Fruit fly (Drosophila melanogaster): ENCODE measurements around the gene Apc2.

The Apc2 gene

DNA sequence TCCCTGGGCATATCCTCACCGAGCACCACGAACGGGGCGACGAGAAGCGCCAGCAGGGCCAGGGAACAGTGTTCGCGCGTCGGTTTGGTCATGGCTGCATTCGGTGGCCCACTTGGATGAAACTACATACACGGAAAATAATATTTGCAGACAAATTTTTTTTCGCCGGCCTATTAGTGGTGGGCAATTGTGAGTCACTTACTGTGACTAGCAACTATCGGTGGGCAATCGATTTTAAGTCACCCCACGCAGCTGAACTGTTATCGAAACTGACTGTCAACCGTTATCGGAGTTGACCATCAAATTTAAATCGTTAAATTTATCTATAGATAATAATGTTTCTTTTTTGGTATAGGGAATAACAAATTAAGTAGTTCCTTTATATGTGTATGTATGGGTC is 5.6 kb downstream of the Apc2 start, which contains the start of gene CG5510 (continued):
- TF ChIP-seq zfh2 (GFP tag; optimal IDR thresholded peaks at IDR 0.05) (peak; percentile 66), CG10366 (GFP tag; IDR thresholded peaks at IDR 0.05) (no peak), repo (GFP tag; optimal IDR thresholded peaks at IDR 0.05) (peak; percentile 18), NFAT (GFP tag; IDR thresholded peaks at IDR 0.05) (peak; percentile 83), CG6813 (GFP tag; optimal IDR thresholded peaks at IDR 0.05) (peak; percentile 22), Fer2 (tag; optimal IDR thresholded peaks at IDR 0.05) (no peak), Ets65A (GFP tag) (peak; percentile 96), E2f2 (GFP tag; IDR thresholded peaks at IDR 0.05) (peak; percentile 95), sima (GFP tag; optimal IDR thresholded peaks at IDR 0.05) (no peak), corto (GFP tag; optimal IDR thresholded peaks at IDR 0.05) (no peak), CG5245 (GFP tag; optimal IDR thresholded peaks at IDR 0.05) (peak; percentile 9), Fer1 (GFP tag; optimal IDR thresholded peaks at IDR 0.05) (peak; percentile 37), CG2129 (GFP tag; IDR thresholded peaks at IDR 0.05; ENCODE audit: partially characterized antibody) (peak; percentile 86), esg (GFP tag; conservative IDR thresholded peaks at IDR 0.05) (no peak), CG8089 (GFP tag; optimal IDR thresholded peaks at IDR 0.05) (no peak), CG7928 (GFP tag; optimal IDR thresholded peaks at IDR 0.05) (no peak), CG3847 (GFP tag; IDR thresholded peaks at IDR 0.05) (peak; percentile 54)

DNA sequence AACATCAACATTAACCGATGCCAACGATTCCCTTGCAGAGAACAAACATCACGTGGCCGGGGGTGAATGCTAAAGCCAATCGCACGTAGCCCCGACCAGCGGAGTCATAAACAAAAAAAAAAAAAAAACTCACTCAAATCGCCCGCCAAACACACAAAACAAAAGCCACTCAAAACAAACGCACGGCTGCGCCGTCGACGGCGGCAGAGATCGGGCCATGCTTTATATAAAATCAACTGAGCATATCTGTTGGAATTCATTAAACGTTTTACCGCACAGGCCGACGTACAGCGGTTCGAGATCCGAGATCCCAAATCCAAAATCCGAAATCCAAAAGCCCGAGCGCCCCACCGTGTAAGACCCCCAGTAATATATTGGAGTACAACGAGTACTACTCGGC is 8.6 kb downstream of the Apc2 start, which contains the start of gene CG13606:
CG13606 (plus strand) TSS at position 250 of the 400 bp plus-strand sequence.
- TF ChIP-seq CG14965 (GFP tag; optimal IDR thresholded peaks at IDR 0.05; ENCODE audit: borderline replicate concordance) (no peak), Mes4 (GFP tag; optimal IDR thresholded peaks at IDR 0.05) (no peak), cad (GFP tag; optimal IDR thresholded peaks at IDR 0.05) (no peak), vvl (GFP tag; IDR thresholded peaks at IDR 0.05) (0 out of 2 replicates have a peak, but pooled peaks have one; percentile 15), cas (GFP tag; IDR thresholded peaks at IDR 0.05) (no peak), lilli (GFP tag; optimal IDR thresholded peaks at IDR 0.05) (no peak), tna (GFP tag; IDR thresholded peaks at IDR 0.05; ENCODE audit: partially characterized antibody) (no peak), Bteb2 (GFP tag; optimal IDR thresholded peaks at IDR 0.05) (no peak), Adf1 (GFP tag; IDR thresholded peaks at IDR 0.05) (peak; percentile 72), sqz (GFP tag; optimal IDR thresholded peaks at IDR 0.05) (peak; percentile 75), Poxn (GFP tag; IDR thresholded peaks at IDR 0.05) (no peak), CG16815 (GFP tag; optimal IDR thresholded peaks at IDR 0.05) (no peak), bcd (GFP tag; optimal IDR thresholded peaks at IDR 0.05) (no peak), CG12299 (tag; optimal IDR thresholded peaks at IDR 0.05) (no peak), shn (GFP tag; optimal IDR thresholded peaks at IDR 0.05) (no peak), sd (tag; optimal IDR thresholded peaks at IDR 0.05) (peak; percentile 52), Bdp1 (GFP tag; optimal IDR thresholded peaks at IDR 0.05) (no peak), Dek (tag; optimal IDR thresholded peaks at IDR 0.05) (no peak), zen2 (GFP tag; IDR thresholded peaks at IDR 0.05; ENCODE audit: partially characterized antibody) (0 out of 3 replicates have a peak, but pooled peaks have one; percentile 43), Ada2b (GFP tag; IDR thresholded peaks at IDR 0.05) (no peak), CG2199 (GFP tag; IDR thresholded peaks at IDR 0.05) (no peak), lov (optimal IDR thresholded peaks at IDR 0.05) (no peak), lov (GFP tag; IDR thresholded peaks at IDR 0.05) (no peak), ERR (GFP tag; optimal IDR thresholded peaks at IDR 0.05) (no peak), z (GFP tag; IDR thresholded peaks at IDR 0.05) (peak; percentile 94), sob (GFP tag; IDR thresholded peaks at IDR 0.05) (no peak), aop (GFP tag; IDR thresholded peaks at IDR 0.05) (no peak), Nf-YA (GFP tag; IDR thresholded peaks at IDR 0.05) (no peak), sna (GFP tag; IDR thresholded peaks at IDR 0.05; ENCODE audit: partially characterized antibody) (0 out of 2 replicates have a peak, but pooled peaks have one; percentile 22), CG10979 (tag; optimal IDR thresholded peaks at IDR 0.05) (no peak), HmgD (GFP tag; optimal IDR thresholded peaks at IDR 0.05) (no peak), chinmo (GFP tag; IDR thresholded peaks at IDR 0.05; ENCODE audit: partially characterized antibody) (peak; percentile 19; the same call in 1 of the 4 replicates), CG12659 (GFP tag; optimal IDR thresholded peaks at IDR 0.05) (no peak), HLH54F (GFP tag; optimal IDR thresholded peaks at IDR 0.05) (no peak), stwl (tag; optimal IDR thresholded peaks at IDR 0.05) (no peak)

Measured in whole organism, embryonic.